Fruit fly (Drosophila melanogaster): ENCODE results near the gene Cyp28a5.

DNA sequence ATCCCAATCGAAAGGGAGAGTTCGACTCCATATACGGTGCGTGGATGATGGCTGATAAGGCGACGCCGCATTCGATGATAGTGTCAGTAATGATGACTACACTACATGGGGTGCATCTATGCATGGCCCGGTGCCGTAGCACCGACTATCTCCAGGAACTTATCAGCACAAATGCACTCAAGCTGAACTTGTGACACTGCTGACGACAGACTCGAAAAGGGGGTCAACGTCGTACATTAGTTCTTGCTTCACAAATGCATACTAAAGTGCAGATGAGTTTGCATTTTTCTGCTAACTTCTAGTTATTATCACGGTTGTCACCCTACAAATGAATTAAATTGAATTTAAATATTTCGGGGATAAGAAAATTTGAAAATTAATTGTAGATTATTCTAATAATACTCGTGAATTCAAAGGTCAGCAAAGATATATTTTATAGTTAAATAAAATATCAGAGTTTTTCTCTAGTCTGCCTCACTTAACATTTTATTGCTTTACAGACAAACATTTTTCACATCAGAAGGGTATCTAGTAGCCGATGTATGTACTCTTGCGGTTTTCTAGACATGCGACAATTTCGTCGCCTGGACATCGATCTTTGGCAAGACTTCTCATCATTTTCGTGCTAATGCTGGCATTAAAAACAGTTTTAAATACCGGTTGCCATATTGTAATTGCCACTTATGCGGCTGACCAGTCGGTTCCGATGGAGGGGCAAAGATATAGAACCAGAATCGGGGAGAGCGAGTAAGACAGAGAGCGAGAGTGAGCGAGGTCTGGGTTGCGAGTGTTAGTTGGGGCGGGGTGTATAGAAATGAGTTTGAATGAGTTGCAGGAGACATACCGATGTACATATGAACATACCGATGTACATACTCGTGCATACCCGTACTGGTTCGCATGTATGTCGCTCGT, 46.3 kb downstream of the Cyp28a5 start:
- no peak for TF ChIP-seq CG31627 (GFP tag; optimal IDR thresholded peaks at IDR 0.05)
- TF ChIP-seq CG34406 (GFP tag; optimal IDR thresholded peaks at IDR 0.05): no peak

All from whole organism, prepupa.